Comparison of ENCODE assay signal across 2 fruit fly cellular contexts in the genomic region with DNA sequence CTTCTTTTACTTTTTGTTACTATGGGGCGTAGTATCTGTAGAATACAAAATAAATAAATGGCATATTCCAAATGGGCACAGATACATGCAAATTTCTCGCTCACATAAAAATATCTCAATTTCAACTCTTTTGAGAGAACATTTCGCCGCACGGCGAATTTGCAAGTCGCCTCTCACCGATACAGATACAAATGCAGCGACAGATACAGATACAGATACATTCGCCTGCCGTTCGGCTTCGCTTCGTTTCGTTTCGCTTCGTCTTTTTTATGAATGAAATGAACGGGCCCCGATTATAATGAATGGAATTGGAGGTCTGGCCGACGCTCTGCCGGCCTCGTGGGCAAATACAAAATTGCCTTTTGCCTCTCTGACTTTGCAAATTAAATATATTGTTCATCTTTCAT.
TF ChIP-seq lines count a peak whose summit lies in the region.

No protein-coding gene starts in this region.

TF ChIP-seq in whole organism, embryonic, 481 proteins besides CTCF, POLR2A, EP300 and RAD21 (continued from another document):
- TF ChIP-seq CG2875 (GFP tag; optimal IDR thresholded peaks at IDR 0.05; lab: Kevin White, UChicago): no peak
- no peak for TF ChIP-seq Six4 (GFP tag; optimal IDR thresholded peaks at IDR 0.05; lab: Kevin White, UChicago)
- TF ChIP-seq CG2889 (GFP tag; IDR thresholded peaks at IDR 0.05; lab: Robert Waterston, UW): no peak
- no peak for TF ChIP-seq CG30403 (GFP tag; optimal IDR thresholded peaks at IDR 0.05; lab: Kevin White, UChicago)
- TF ChIP-seq eyg (GFP tag; optimal IDR thresholded peaks at IDR 0.05; lab: Kevin White, UChicago): no peak
- TF ChIP-seq CG18262 (tag; optimal IDR thresholded peaks at IDR 0.05; lab: Kevin White, UChicago): no peak
- TF ChIP-seq dm (GFP tag; optimal IDR thresholded peaks at IDR 0.05; lab: Kevin White, UChicago): no peak
- no peak for TF ChIP-seq Xrp1 (GFP tag; IDR thresholded peaks at IDR 0.05; lab: Robert Waterston, UW)
- no peak for TF ChIP-seq CG1602 (GFP tag; optimal IDR thresholded peaks at IDR 0.05; lab: Kevin White, UChicago)
- peak; percentile 82 for TF ChIP-seq z (GFP tag; IDR thresholded peaks at IDR 0.05; lab: Robert Waterston, UW)
- TF ChIP-seq corto (GFP tag; optimal IDR thresholded peaks at IDR 0.05; lab: Kevin White, UChicago): peak; percentile 41
- TF ChIP-seq Hmx (GFP tag; optimal IDR thresholded peaks at IDR 0.05; lab: Kevin White, UChicago): no peak
- TF ChIP-seq exex (tag; optimal IDR thresholded peaks at IDR 0.05; lab: Kevin White, UChicago): peak; percentile 14
- TF ChIP-seq CG3847 (GFP tag; IDR thresholded peaks at IDR 0.05; lab: Robert Waterston, UW): no peak
- no peak for TF ChIP-seq CG8290 (GFP tag; optimal IDR thresholded peaks at IDR 0.05; lab: Kevin White, UChicago)
- TF ChIP-seq CG8290 (tag; optimal IDR thresholded peaks at IDR 0.05; lab: Kevin White, UChicago): peak in 1 of 2 experiments; percentile 44
- no peak for TF ChIP-seq CG9609 (GFP tag; optimal IDR thresholded peaks at IDR 0.05; lab: Kevin White, UChicago)
- TF ChIP-seq pho (GFP tag; optimal IDR thresholded peaks at IDR 0.05; lab: Kevin White, UChicago): no peak
- TF ChIP-seq CG32767 (GFP tag; IDR thresholded peaks at IDR 0.05; lab: Robert Waterston, UW): peak; percentile 32; the same call in 1 of the 2 replicates
- TF ChIP-seq pan (optimal IDR thresholded peaks at IDR 0.05; lab: Kevin White, UChicago): no peak
- TF ChIP-seq pan (GFP tag; optimal IDR thresholded peaks at IDR 0.05 in 1 of 2, IDR thresholded peaks at IDR 0.05 in 1 of 2): no peak
- no peak for TF ChIP-seq CG14710 (tag; optimal IDR thresholded peaks at IDR 0.05; lab: Kevin White, UChicago)
- peak; percentile 94; the same call in 2 of the 4 replicates for TF ChIP-seq chinmo (GFP tag; IDR thresholded peaks at IDR 0.05; lab: Robert Waterston, UW; ENCODE audit: partially characterized antibody)
- TF ChIP-seq ftz-f1 (GFP tag; optimal IDR thresholded peaks at IDR 0.05; lab: Kevin White, UChicago): peak; percentile 28
- TF ChIP-seq CG2199 (GFP tag; IDR thresholded peaks at IDR 0.05; lab: Robert Waterston, UW): peak; percentile 67; the same call in 1 of the 3 replicates
- no peak for TF ChIP-seq Ets97D (GFP tag; optimal IDR thresholded peaks at IDR 0.05; lab: Kevin White, UChicago)
- peak; percentile 92 for TF ChIP-seq cg (GFP tag; optimal IDR thresholded peaks at IDR 0.05; lab: Kevin White, UChicago)
- TF ChIP-seq CG6791 (GFP tag; IDR thresholded peaks at IDR 0.05; lab: Robert Waterston, UW; ENCODE audit: partially characterized antibody): 0 out of 3 replicates have a peak, but pooled peaks have one; percentile 23
- TF ChIP-seq CG6175 (GFP tag; IDR thresholded peaks at IDR 0.05; lab: Robert Waterston, UW): no peak
- TF ChIP-seq crol (GFP tag; IDR thresholded peaks at IDR 0.05; lab: Robert Waterston, UW): peak; percentile 42; the same call in 1 of the 2 replicates
- peak; percentile 36 for TF ChIP-seq sug (tag; optimal IDR thresholded peaks at IDR 0.05; lab: Kevin White, UChicago)
- no peak for TF ChIP-seq Dad (GFP tag; optimal IDR thresholded peaks at IDR 0.05; lab: Kevin White, UChicago)
- no peak for TF ChIP-seq usp (GFP tag; optimal IDR thresholded peaks at IDR 0.05; lab: Kevin White, UChicago)
- TF ChIP-seq ham (GFP tag; IDR thresholded peaks at IDR 0.05; lab: Robert Waterston, UW): no peak
- TF ChIP-seq CG17829 (tag; optimal IDR thresholded peaks at IDR 0.05; lab: Kevin White, UChicago): peak; percentile 21
- TF ChIP-seq lbe (GFP tag; optimal IDR thresholded peaks at IDR 0.05; lab: Kevin White, UChicago): peak; percentile 51
- peak; percentile 43 to 78 for TF ChIP-seq Trl (optimal IDR thresholded peaks at IDR 0.05; lab: Kevin White, UChicago)
- TF ChIP-seq Trl (GFP tag; optimal IDR thresholded peaks at IDR 0.05; lab: Kevin White, UChicago): no peak
- TF ChIP-seq Gsc (GFP tag; IDR thresholded peaks at IDR 0.05; lab: Robert Waterston, UW): no peak
- TF ChIP-seq CG12104 (GFP tag; optimal IDR thresholded peaks at IDR 0.05; lab: Kevin White, UChicago): no peak
- TF ChIP-seq Lim3 (GFP tag; IDR thresholded peaks at IDR 0.05; lab: Robert Waterston, UW): no peak
- TF ChIP-seq CG2712 (tag; optimal IDR thresholded peaks at IDR 0.05; lab: Kevin White, UChicago): no peak
- no peak for TF ChIP-seq Xbp1 (GFP tag; optimal IDR thresholded peaks at IDR 0.05; lab: Kevin White, UChicago)
- no peak for TF ChIP-seq otp (GFP tag; IDR thresholded peaks at IDR 0.05; lab: Robert Waterston, UW)
- no peak for TF ChIP-seq hbn (GFP tag; IDR thresholded peaks at IDR 0.05; lab: Robert Waterston, UW; ENCODE audit: partially characterized antibody)
- no peak for TF ChIP-seq Bdp1 (GFP tag; optimal IDR thresholded peaks at IDR 0.05; lab: Kevin White, UChicago)
- peak; percentile 37; the same call in 1 of the 2 replicates for TF ChIP-seq CG13287 (GFP tag; IDR thresholded peaks at IDR 0.05; lab: Robert Waterston, UW; ENCODE audit: partially characterized antibody)
- TF ChIP-seq CG10565 (GFP tag; optimal IDR thresholded peaks at IDR 0.05; lab: Kevin White, UChicago): no peak
- 0 out of 2 replicates have a peak, but pooled peaks have one; percentile 16 for TF ChIP-seq Atf6 (GFP tag; IDR thresholded peaks at IDR 0.05; lab: Robert Waterston, UW)

TF ChIP-seq in whole organism, prepupa, 60 proteins besides CTCF, POLR2A, EP300 and RAD21 (continued from another document):
- TF ChIP-seq OdsH (GFP tag; optimal IDR thresholded peaks at IDR 0.05; lab: Kevin White, UChicago) (no peak), vri (GFP tag; optimal IDR thresholded peaks at IDR 0.05; lab: Kevin White, UChicago) (peak; percentile 49), dsx (GFP tag; optimal IDR thresholded peaks at IDR 0.05; lab: Kevin White, UChicago; ENCODE audit: poor library complexity, severe bottlenecking) (peak; percentile 51), Gug (GFP tag; IDR thresholded peaks at IDR 0.05; lab: Robert Waterston, UW) (no peak), Blimp-1 (GFP tag; optimal IDR thresholded peaks at IDR 0.05; lab: Kevin White, UChicago) (no peak), fd85E (GFP tag; optimal IDR thresholded peaks at IDR 0.05; lab: Kevin White, UChicago) (no peak), fd59A (GFP tag; optimal IDR thresholded peaks at IDR 0.05; lab: Kevin White, UChicago) (no peak)
